Fruit fly (Drosophila melanogaster) whole organism, embryonic: ENCODE data around the gene CG33986.

ENCODE experiments used
- CG14441 ChIP-seq: fragments of 200-800 bp; sonication (Bioruptor generic); IDR thresholded peaks from 2 replicates; pipeline ENCODE4 v1.3.6; 2022; ENCODE audit warnings: missing biosample characterization, missing genetic modification characterization
- CG14667 ChIP-seq: fragments of 200-800 bp; sonication (Bioruptor generic); IDR thresholded peaks from 2 replicates; pipeline ENCODE4 v1.3.6; 2022; ENCODE audit warnings: missing biosample characterization, missing genetic modification characterization
- CG17912 ChIP-seq: fragments of 200-800 bp; sonication (Bioruptor generic); optimal IDR thresholded peaks from 2 replicates; lab custom pipeline; 2018; ENCODE audit warnings: missing biosample characterization, mild to moderate bottlenecking, missing genetic modification characterization
- CG7786 ChIP-seq: fragments of 200-800 bp; sonication (Bioruptor generic); optimal IDR thresholded peaks from 2 replicates; lab custom pipeline; 2016; ENCODE audit warnings: missing biosample characterization, missing genetic modification characterization
- CG8290 ChIP-seq, 3 experiments: fragments of 200-800 bp; sonication (Bioruptor generic); optimal IDR thresholded peaks; 2 replicates each; lab custom pipeline; 2016 to 2019; ENCODE audit warnings: missing biosample characterization in 3 of 3, missing genetic modification characterization in 3 of 3, mild to moderate bottlenecking in 2 of 3, moderate library complexity in 1 of 3
- CG9876 ChIP-seq: fragments of 200-800 bp; sonication (Bioruptor generic); optimal IDR thresholded peaks from 2 replicates; lab custom pipeline; 2016; ENCODE audit warnings: missing biosample characterization, missing genetic modification characterization
- Dref ChIP-seq: fragments of 200-800 bp; sonication (Bioruptor generic); IDR thresholded peaks from 2 replicates; pipeline ENCODE4 v1.3.6; 2022; ENCODE audit warnings: missing biosample characterization, missing genetic modification characterization
- Hmx ChIP-seq: fragments of 200-800 bp; sonication (Bioruptor generic); optimal IDR thresholded peaks from 2 replicates; lab custom pipeline; 2016; ENCODE audit warnings: missing biosample characterization, missing genetic modification characterization
- eyg ChIP-seq: fragments of 200-800 bp; sonication (Bioruptor generic); optimal IDR thresholded peaks from 3 replicates; lab custom pipeline; 2016; ENCODE audit warnings: missing biosample characterization, missing genetic modification characterization
- h ChIP-seq: fragments of >200 bp; optimal IDR thresholded peaks from 2 replicates; lab custom pipeline; 2017
- lola ChIP-seq, 3 experiments: fragments of >200 bp in 2 of 3; fragments of 200-800 bp in 1 of 3; sonication (Bioruptor generic) in 1 of 3; optimal IDR thresholded peaks; 2 replicates each; lab custom pipeline; 2017 to 2019; ENCODE audit warnings: missing biosample characterization in 3 of 3, missing genetic modification characterization in 3 of 3, mild to moderate bottlenecking in 1 of 3, moderate library complexity in 1 of 3
- p53 ChIP-seq: fragments of 200-800 bp; sonication (Bioruptor generic); optimal IDR thresholded peaks from 2 replicates; lab custom pipeline; 2016; ENCODE audit warnings: missing biosample characterization, missing genetic modification characterization
- seq ChIP-seq: fragments of 200-800 bp; sonication (Bioruptor generic); IDR thresholded peaks from 2 replicates; pipeline ENCODE4 v1.3.6; 2022; ENCODE audit warnings: missing biosample characterization, missing genetic modification characterization
- slou ChIP-seq: fragments of 200-800 bp; sonication (Bioruptor generic); optimal IDR thresholded peaks from 3 replicates; lab custom pipeline; 2016; ENCODE audit warnings: missing biosample characterization, missing genetic modification characterization

DNA sequence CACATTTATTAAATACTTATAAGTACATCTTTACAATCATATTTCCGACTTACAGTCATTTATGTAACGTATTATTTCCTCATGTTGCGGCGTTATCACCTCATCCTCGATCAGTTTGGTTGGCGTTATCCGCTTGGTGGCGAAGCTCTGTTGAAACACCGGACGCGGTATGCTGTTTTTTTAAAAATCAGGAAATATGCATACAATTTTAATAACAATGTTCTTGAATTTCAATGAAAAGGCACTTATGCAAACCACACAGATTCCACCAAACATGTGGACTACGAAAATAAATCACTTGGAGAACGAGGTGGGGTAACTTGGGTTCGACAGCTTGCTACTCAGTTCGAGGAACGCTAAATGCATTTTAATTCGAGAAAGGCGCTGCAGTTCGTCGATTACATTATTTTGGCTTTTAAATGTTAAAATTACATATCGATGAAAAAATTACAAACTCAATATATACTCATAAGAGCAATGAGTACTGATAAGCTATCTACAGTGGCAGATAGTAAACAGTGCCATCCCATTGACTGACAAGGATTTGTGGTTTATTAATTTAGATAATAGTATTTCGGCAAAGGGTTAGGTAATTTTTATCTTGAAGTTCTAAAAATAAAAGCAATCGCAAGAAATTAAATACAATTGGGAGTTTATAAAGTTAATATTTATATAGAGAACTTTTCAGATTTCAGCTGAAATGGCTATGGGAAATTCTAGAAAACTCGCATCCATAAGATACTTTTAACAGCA is 18.7 kb downstream of the CG33986 start:
- TF ChIP-seq CG17912 (GFP tag; lab: Kevin White, UChicago) (no peak), CG8290 (GFP tag; optimal IDR thresholded peaks at IDR 0.05; lab: Kevin White, UChicago) (no peak), CG8290 (tag; optimal IDR thresholded peaks at IDR 0.05; lab: Kevin White, UChicago) (no peak), CG7786 (GFP tag; lab: Kevin White, UChicago) (no peak), Dref (GFP tag; lab: Robert Waterston, UW) (no peak), Hmx (GFP tag; lab: Kevin White, UChicago) (no peak), eyg (no peak), seq (GFP tag; lab: Robert Waterston, UW) (no peak), p53 (GFP tag; lab: Kevin White, UChicago) (no peak), h (lab: Kevin White, UChicago) (no peak), CG9876 (no peak), slou (GFP tag; lab: Kevin White, UChicago) (no peak), lola (GFP tag; optimal IDR thresholded peaks at IDR 0.05; lab: Kevin White, UChicago) (no peak), CG14441 (GFP tag; lab: Robert Waterston, UW) (no peak), CG14667 (no peak)
